Fruit fly (Drosophila melanogaster): ENCODE data around the gene mesh.
A peak's percentile ranks its signal among the peaks of the same experiment; 100 is the strongest.

mesh gene

dm6 chr3R:31181816-31182215 lies 13.7 kb downstream of the mesh start:
- no peak for TF ChIP-seq CG5245 (GFP tag; optimal IDR thresholded peaks at IDR 0.05)
- TF ChIP-seq jumu (GFP tag; optimal IDR thresholded peaks at IDR 0.05): no peak
- peak; percentile 52 for TF ChIP-seq Ets65A (GFP tag)
- peak; percentile 27 for TF ChIP-seq CTCF (GFP tag; optimal IDR thresholded peaks at IDR 0.05)
- TF ChIP-seq ham (GFP tag; IDR thresholded peaks at IDR 0.05): no peak
- no peak for TF ChIP-seq tup (GFP tag; optimal IDR thresholded peaks at IDR 0.05)
- TF ChIP-seq Tbp (GFP tag; optimal IDR thresholded peaks at IDR 0.05): no peak

- peak; percentile 61 for TF ChIP-seq CG33213 (GFP tag; optimal IDR thresholded peaks at IDR 0.05)
- no peak for TF ChIP-seq lilli (GFP tag; optimal IDR thresholded peaks at IDR 0.05)
- TF ChIP-seq CG31388 (GFP tag; optimal IDR thresholded peaks at IDR 0.05): peak; percentile 1
- peak; percentile 67 for TF ChIP-seq fd64A (GFP tag; optimal IDR thresholded peaks at IDR 0.05)
- no peak for TF ChIP-seq Nf-YC (tag; optimal IDR thresholded peaks at IDR 0.05)
- TF ChIP-seq so (GFP tag; IDR thresholded peaks at IDR 0.05): no peak
- TF ChIP-seq MESR4 (GFP tag; optimal IDR thresholded peaks at IDR 0.05): no peak
- TF ChIP-seq ac (GFP tag; optimal IDR thresholded peaks at IDR 0.05): no peak
- peak; percentile 14 for TF ChIP-seq CG11504 (tag; optimal IDR thresholded peaks at IDR 0.05)
- no peak for TF ChIP-seq tap (tag; optimal IDR thresholded peaks at IDR 0.05)
- no peak for TF ChIP-seq CG6654 (GFP tag; optimal IDR thresholded peaks at IDR 0.05)
- TF ChIP-seq Ada2b (GFP tag; IDR thresholded peaks at IDR 0.05): peak; percentile 30; the same call in 1 of the 2 replicates
- TF ChIP-seq sd (tag; optimal IDR thresholded peaks at IDR 0.05): no peak
- peak; percentile 55 for TF ChIP-seq CG10654 (GFP tag; optimal IDR thresholded peaks at IDR 0.05)
- TF ChIP-seq nerfin-2 (GFP tag; IDR thresholded peaks at IDR 0.05; ENCODE audit: partially characterized antibody): no peak
- no peak for TF ChIP-seq CG34224 (GFP tag; IDR thresholded peaks at IDR 0.05; ENCODE audit: partially characterized antibody)
- peak; percentile 69 for TF ChIP-seq Asciz (GFP tag; optimal IDR thresholded peaks at IDR 0.05)
- TF ChIP-seq CG1233 (GFP tag; optimal IDR thresholded peaks at IDR 0.05): peak; percentile 87
- no peak for TF ChIP-seq ham (GFP tag; IDR thresholded peaks at IDR 0.05)
- TF ChIP-seq vnd (GFP tag; IDR thresholded peaks at IDR 0.05; ENCODE audit: partially characterized antibody): no peak
- TF ChIP-seq GATAe (GFP tag; conservative IDR thresholded peaks at IDR 0.05): no peak
- TF ChIP-seq Ets65A (GFP tag): peak; percentile 27
- TF ChIP-seq Dll (GFP tag; IDR thresholded peaks at IDR 0.05; ENCODE audit: partially characterized antibody): 0 out of 4 replicates have a peak, but pooled peaks have one; percentile 25
- peak; percentile 48 for TF ChIP-seq Sry-β (GFP tag; optimal IDR thresholded peaks at IDR 0.05)
- no peak for TF ChIP-seq Gsc (GFP tag; IDR thresholded peaks at IDR 0.05)
- no peak for TF ChIP-seq CG10462 (GFP tag; optimal IDR thresholded peaks at IDR 0.05)
- TF ChIP-seq btn (GFP tag; optimal IDR thresholded peaks at IDR 0.05): no peak
- peak; percentile 80 for TF ChIP-seq ATbp (GFP tag; optimal IDR thresholded peaks at IDR 0.05)
- peak; percentile 52 for TF ChIP-seq Fer3 (tag; optimal IDR thresholded peaks at IDR 0.05)
- TF ChIP-seq CG2129 (GFP tag; IDR thresholded peaks at IDR 0.05; ENCODE audit: partially characterized antibody): no peak
- TF ChIP-seq Sry-δ (GFP tag; optimal IDR thresholded peaks at IDR 0.05): no peak
- TF ChIP-seq CG14014 (GFP tag; IDR thresholded peaks at IDR 0.05): peak; percentile 52; the same call in 1 of the 2 replicates
- TF ChIP-seq dysf (GFP tag; IDR thresholded peaks at IDR 0.05): no peak
- TF ChIP-seq D19B (GFP tag; optimal IDR thresholded peaks at IDR 0.05): no peak
- TF ChIP-seq twi (tag; optimal IDR thresholded peaks at IDR 0.05): no peak
- TF ChIP-seq Dek (tag; optimal IDR thresholded peaks at IDR 0.05): no peak
- TF ChIP-seq CG4854 (GFP tag; optimal IDR thresholded peaks at IDR 0.05): no peak
- TF ChIP-seq CG3065 (GFP tag; optimal IDR thresholded peaks at IDR 0.05): no peak
- no peak for TF ChIP-seq Dad (GFP tag; optimal IDR thresholded peaks at IDR 0.05)
- no peak for TF ChIP-seq Lhr (GFP tag; optimal IDR thresholded peaks at IDR 0.05)
- TF ChIP-seq Dref (GFP tag; IDR thresholded peaks at IDR 0.05): no peak
- TF ChIP-seq tna (GFP tag; IDR thresholded peaks at IDR 0.05; ENCODE audit: partially characterized antibody): no peak
- no peak for TF ChIP-seq Taf1 (GFP tag; IDR thresholded peaks at IDR 0.05)
- no peak for TF ChIP-seq Hey (tag; optimal IDR thresholded peaks at IDR 0.05)
- TF ChIP-seq CG2120 (GFP tag; optimal IDR thresholded peaks at IDR 0.05): peak; percentile 21
Observed at dm6 chr3R:31168968-31169367, 26.6 kb downstream of the mesh start, which contains the start of gene stops. stops (minus strand) TSS chr3R:31169106.
